Worm (Caenorhabditis elegans): ENCODE data around the gene exc-9.

ce11 chrIV:7940919-7941318, at the start of gene exc-9:
- TF ChIP-seq ham-2 (GFP tag; optimal IDR thresholded peaks at IDR 0.05) (no peak), lin-13 (tag; optimal IDR thresholded peaks at IDR 0.05) (no peak), mab-5 (tag; optimal IDR thresholded peaks at IDR 0.05) (no peak), blmp-1 (tag; optimal IDR thresholded peaks at IDR 0.05) (no peak), nhr-237 (tag; optimal IDR thresholded peaks at IDR 0.05) (no peak), snpc-4 (tag; optimal IDR thresholded peaks at IDR 0.05) (no peak), hlh-1 (tag; optimal IDR thresholded peaks at IDR 0.05) (no peak), nhr-76 (tag; optimal IDR thresholded peaks at IDR 0.05) (no peak), nhr-28 (tag; optimal IDR thresholded peaks at IDR 0.05) (no peak)
